Fruit fly (Drosophila melanogaster): ENCODE measurements around the gene Osi23.

DNA sequence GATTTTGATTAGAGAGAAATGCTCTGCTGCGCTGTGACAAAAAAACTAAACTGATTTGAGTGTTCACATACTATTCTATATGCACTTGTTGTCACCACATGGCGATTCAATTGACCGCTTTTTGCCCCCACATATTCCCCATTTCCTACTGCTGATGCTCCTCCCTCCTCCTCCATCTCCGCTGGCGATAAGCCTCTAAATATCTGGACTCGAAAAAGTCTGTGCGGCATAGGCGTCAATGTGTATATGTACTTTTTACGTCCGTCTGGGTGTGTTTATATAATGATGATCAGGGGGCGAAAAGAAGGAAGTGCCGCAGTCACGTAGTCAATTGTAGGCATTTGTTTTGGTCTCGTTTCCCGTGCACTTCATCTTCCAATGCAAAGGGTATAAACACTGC, 21.7 kb upstream of the Osi23 start:
- no peak for TF ChIP-seq CG32767 (GFP tag; IDR thresholded peaks at IDR 0.05)
- no peak for TF ChIP-seq PHDP (tag; optimal IDR thresholded peaks at IDR 0.05)
- TF ChIP-seq luna (GFP tag; optimal IDR thresholded peaks at IDR 0.05) = no peak
- no peak for TF ChIP-seq Bteb2 (GFP tag; optimal IDR thresholded peaks at IDR 0.05)
- TF ChIP-seq Nf-YC (tag; optimal IDR thresholded peaks at IDR 0.05) = no peak
- no peak for TF ChIP-seq wek (GFP tag; optimal IDR thresholded peaks at IDR 0.05)
- TF ChIP-seq CG17186 (GFP tag; optimal IDR thresholded peaks at IDR 0.05) = no peak
- no peak for TF ChIP-seq Hr39 (optimal IDR thresholded peaks at IDR 0.05)
- no peak for TF ChIP-seq dm (GFP tag; optimal IDR thresholded peaks at IDR 0.05)
- TF ChIP-seq dati (GFP tag; IDR thresholded peaks at IDR 0.05) = no peak

Data from whole organism, embryonic.